Fruit fly (Drosophila melanogaster): ENCODE data around the gene CG45012.

The CG45012 gene

dm6 chr2L:11816376-11816775 is 18.0 kb upstream of the CG45012 start:
- TF ChIP-seq nau (GFP tag; optimal IDR thresholded peaks at IDR 0.05) (peak; percentile 96), tll (GFP tag; optimal IDR thresholded peaks at IDR 0.05) (peak in 1 of 2 experiments; percentile 59), prd (optimal IDR thresholded peaks at IDR 0.05) (no peak), prd (GFP tag; IDR thresholded peaks at IDR 0.05) (peak; percentile 89), Rx (GFP tag; IDR thresholded peaks at IDR 0.05) (peak; percentile 93), CG34376 (GFP tag; optimal IDR thresholded peaks at IDR 0.05) (peak; percentile 98), schlank (tag; optimal IDR thresholded peaks at IDR 0.05) (peak; percentile 87), Trl (optimal IDR thresholded peaks at IDR 0.05) (no peak), Trl (GFP tag; optimal IDR thresholded peaks at IDR 0.05) (peak; percentile 93), Adf1 (GFP tag; IDR thresholded peaks at IDR 0.05) (0 out of 2 replicates have a peak, but pooled peaks have one; percentile 21), Mrtf (GFP tag; IDR thresholded peaks at IDR 0.05) (peak; percentile 87; the same call in 2 of the 3 replicates), CG10431 (GFP tag; optimal IDR thresholded peaks at IDR 0.05) (peak; percentile 98), chif (GFP tag; optimal IDR thresholded peaks at IDR 0.05) (peak; percentile 95 to 96), ab (GFP tag; optimal IDR thresholded peaks at IDR 0.05) (peak; percentile 38), CG11696 (GFP tag; IDR thresholded peaks at IDR 0.05) (peak; percentile 85), Sry-δ (GFP tag; optimal IDR thresholded peaks at IDR 0.05) (peak; percentile 64), CG7556 (GFP tag; optimal IDR thresholded peaks at IDR 0.05) (peak; percentile 82), slp2 (GFP tag; optimal IDR thresholded peaks at IDR 0.05) (peak; percentile 83), CG2889 (GFP tag; IDR thresholded peaks at IDR 0.05) (peak; percentile 74), cwo (GFP tag; optimal IDR thresholded peaks at IDR 0.05) (peak; percentile 76), vnd (GFP tag; IDR thresholded peaks at IDR 0.05; ENCODE audit: partially characterized antibody) (no peak), CG7745 (tag; optimal IDR thresholded peaks at IDR 0.05) (no peak), sug (tag; optimal IDR thresholded peaks at IDR 0.05) (peak; percentile 80), B-H2 (GFP tag; optimal IDR thresholded peaks at IDR 0.05) (peak; percentile 80), HmgD (GFP tag; optimal IDR thresholded peaks at IDR 0.05) (peak; percentile 90), CG18476 (GFP tag; optimal IDR thresholded peaks at IDR 0.05) (peak; percentile 84), pum (GFP tag; optimal IDR thresholded peaks at IDR 0.05) (peak; percentile 86), CG10565 (GFP tag; optimal IDR thresholded peaks at IDR 0.05) (peak; percentile 79), zfh2 (GFP tag; optimal IDR thresholded peaks at IDR 0.05) (no peak), CG14965 (GFP tag; optimal IDR thresholded peaks at IDR 0.05; ENCODE audit: borderline replicate concordance) (peak; percentile 97), onecut (GFP tag; IDR thresholded peaks at IDR 0.05) (peak; percentile 98), ara (GFP tag; IDR thresholded peaks at IDR 0.05) (peak; percentile 90), Jarid2 (GFP tag; optimal IDR thresholded peaks at IDR 0.05) (peak; percentile 89), Optix (GFP tag; IDR thresholded peaks at IDR 0.05) (peak; percentile 93), tup (GFP tag; optimal IDR thresholded peaks at IDR 0.05) (peak; percentile 74), CG10979 (tag; optimal IDR thresholded peaks at IDR 0.05) (peak; percentile 93), CG3726 (GFP tag; IDR thresholded peaks at IDR 0.05) (peak; percentile 90; the same call in 2 of the 3 replicates), emc (GFP tag; optimal IDR thresholded peaks at IDR 0.05) (peak; percentile 92), gsb (GFP tag; IDR thresholded peaks at IDR 0.05) (peak; percentile 83), CG9797 (GFP tag; optimal IDR thresholded peaks at IDR 0.05) (peak; percentile 68), zen2 (GFP tag; IDR thresholded peaks at IDR 0.05; ENCODE audit: partially characterized antibody) (no peak), CG10959 (GFP tag; IDR thresholded peaks at IDR 0.05) (peak; percentile 94), CG10543 (GFP tag; optimal IDR thresholded peaks at IDR 0.05) (peak; percentile 93), CG15479 (GFP tag; optimal IDR thresholded peaks at IDR 0.05) (peak; percentile 74), pan (optimal IDR thresholded peaks at IDR 0.05) (no peak), pan (GFP tag; optimal IDR thresholded peaks at IDR 0.05 in 1 of 2, IDR thresholded peaks at IDR 0.05 in 1 of 2) (peak in 1 of 2 experiments; percentile 89), odd (GFP tag; optimal IDR thresholded peaks at IDR 0.05) (peak; percentile 98), CG11093 (GFP tag; IDR thresholded peaks at IDR 0.05) (peak; percentile 70; the same call in 2 of the 3 replicates), CG13894 (tag; optimal IDR thresholded peaks at IDR 0.05) (peak; percentile 70), wor (GFP tag; IDR thresholded peaks at IDR 0.05) (peak; percentile 72), NK7.1 (GFP tag; optimal IDR thresholded peaks at IDR 0.05) (peak; percentile 94)

All from whole organism, embryonic.